Worm (Caenorhabditis elegans): ENCODE measurements around the gene cyp-13A11.

ce11 chrIII:12998252-12998651 lies 22.6 kb upstream of the cyp-13A11 start:
- TF ChIP-seq him-1 (tag; optimal IDR thresholded peaks at IDR 0.05) (no peak), W03F9.2 (tag; optimal IDR thresholded peaks at IDR 0.05) (no peak)
